Worm (Caenorhabditis elegans): Measurements from ENCODE around the gene duxl-1.

duxl-1 gene

ce11 chrII:1670985-1671384 lies 7.5 kb downstream of the duxl-1 start:
- no peak for TF ChIP-seq pqm-1 (tag; optimal IDR thresholded peaks at IDR 0.05)
- no peak for TF ChIP-seq ceh-9 (tag; optimal IDR thresholded peaks at IDR 0.05)
- no peak for TF ChIP-seq ceh-14 (tag; optimal IDR thresholded peaks at IDR 0.05)
- no peak for TF ChIP-seq fax-1 (tag; optimal IDR thresholded peaks at IDR 0.05)
- no peak for TF ChIP-seq ceh-22 (tag; optimal IDR thresholded peaks at IDR 0.05)
- TF ChIP-seq Y22D7AL.16 (tag; optimal IDR thresholded peaks at IDR 0.05): no peak
- TF ChIP-seq ceh-18 (tag; optimal IDR thresholded peaks at IDR 0.05): no peak
- no peak for TF ChIP-seq ceh-31 (tag; optimal IDR thresholded peaks at IDR 0.05)

ce11 chrII:1672673-1673072 lies 9.2 kb downstream of the duxl-1 start:
- TF ChIP-seq elt-4 (tag; optimal IDR thresholded peaks at IDR 0.05) (no peak), hlh-30 (tag; optimal IDR thresholded peaks at IDR 0.05; ENCODE audit: insufficient read depth) (no peak), lin-11 (tag; optimal IDR thresholded peaks at IDR 0.05) (no peak), ceh-19 (GFP tag; optimal IDR thresholded peaks at IDR 0.05) (no peak), elt-2 (tag; optimal IDR thresholded peaks at IDR 0.05) (no peak), ceh-30 (tag; optimal IDR thresholded peaks at IDR 0.05) (no peak), fkh-10 (GFP tag; optimal IDR thresholded peaks at IDR 0.05) (no peak), nhr-11 (tag; optimal IDR thresholded peaks at IDR 0.05) (no peak), ceh-6 (GFP tag; optimal IDR thresholded peaks at IDR 0.05) (no peak), unc-3 (GFP tag; conservative IDR thresholded peaks at IDR 0.05) (no peak), unc-3 (tag; optimal IDR thresholded peaks at IDR 0.05) (no peak), pqm-1 (tag; optimal IDR thresholded peaks at IDR 0.05) (no peak), sox-2 (GFP tag; IDR thresholded peaks at IDR 0.05) (no peak), pax-1 (tag; optimal IDR thresholded peaks at IDR 0.05) (no peak), odd-2 (tag; optimal IDR thresholded peaks at IDR 0.05) (no peak), K09A11.1 (tag; optimal IDR thresholded peaks at IDR 0.05; ENCODE audit: insufficient read depth) (no peak), mec-3 (tag; optimal IDR thresholded peaks at IDR 0.05; ENCODE audit: borderline replicate concordance) (no peak)

- TF ChIP-seq K09A11.1 (tag; optimal IDR thresholded peaks at IDR 0.05; ENCODE audit: insufficient read depth) (no peak), mec-3 (tag; optimal IDR thresholded peaks at IDR 0.05; ENCODE audit: borderline replicate concordance) (no peak), ceh-31 (tag; optimal IDR thresholded peaks at IDR 0.05) (no peak), ceh-22 (tag; optimal IDR thresholded peaks at IDR 0.05) (no peak), pqm-1 (tag; optimal IDR thresholded peaks at IDR 0.05) (no peak), hlh-15 (tag; optimal IDR thresholded peaks at IDR 0.05) (no peak), ets-4 (tag; optimal IDR thresholded peaks at IDR 0.05) (no peak), tbx-2 (tag; optimal IDR thresholded peaks at IDR 0.05) (no peak), fax-1 (tag; optimal IDR thresholded peaks at IDR 0.05) (no peak), C08G9.2 (tag; optimal IDR thresholded peaks at IDR 0.05) (no peak), hlh-30 (tag; optimal IDR thresholded peaks at IDR 0.05; ENCODE audit: insufficient read depth) (no peak), F13H6.1 (tag; optimal IDR thresholded peaks at IDR 0.05) (no peak)
Observed at ce11 chrII:1676088-1676487, 12.6 kb downstream of the duxl-1 start, which contains the start of gene fbxb-17. Gene fbxb-17 (plus strand): TSS chrII:1676388.

- TF ChIP-seq pat-9 (tag; optimal IDR thresholded peaks at IDR 0.05) (no peak), K02D7.2 (tag; optimal IDR thresholded peaks at IDR 0.05) (no peak), fkh-10 (GFP tag; optimal IDR thresholded peaks at IDR 0.05) (no peak), hlh-6 (tag; optimal IDR thresholded peaks at IDR 0.05) (no peak), pha-4 (tag; optimal IDR thresholded peaks at IDR 0.05) (no peak), hlh-15 (tag; optimal IDR thresholded peaks at IDR 0.05) (no peak), syd-9 (tag; optimal IDR thresholded peaks at IDR 0.05) (no peak), ceh-14 (tag; optimal IDR thresholded peaks at IDR 0.05) (no peak), madf-2 (tag; optimal IDR thresholded peaks at IDR 0.05) (no peak), K09A11.1 (tag; optimal IDR thresholded peaks at IDR 0.05; ENCODE audit: insufficient read depth) (no peak)
Observed at ce11 chrII:1679081-1679480, 15.6 kb downstream of the duxl-1 start, which contains the start of gene irld-36. Gene irld-36 (plus strand): TSS chrII:1679381.

- TF ChIP-seq elt-2 (tag; optimal IDR thresholded peaks at IDR 0.05): no peak
- TF ChIP-seq nhr-11 (tag; optimal IDR thresholded peaks at IDR 0.05): no peak
- no peak for TF ChIP-seq pqm-1 (tag; optimal IDR thresholded peaks at IDR 0.05)
- TF ChIP-seq ztf-16 (tag; optimal IDR thresholded peaks at IDR 0.05): no peak
- TF ChIP-seq ceh-2 (tag; optimal IDR thresholded peaks at IDR 0.05): no peak
- TF ChIP-seq ceh-18 (tag; optimal IDR thresholded peaks at IDR 0.05): no peak
- TF ChIP-seq ttx-3 (tag; optimal IDR thresholded peaks at IDR 0.05): no peak
- TF ChIP-seq pax-1 (tag; optimal IDR thresholded peaks at IDR 0.05): no peak
- no peak for TF ChIP-seq lin-11 (tag; optimal IDR thresholded peaks at IDR 0.05)
- TF ChIP-seq ceh-30 (tag; optimal IDR thresholded peaks at IDR 0.05): no peak
- TF ChIP-seq sdc-2 (tag; optimal IDR thresholded peaks at IDR 0.05): no peak
- no peak for TF ChIP-seq tbx-2 (tag; optimal IDR thresholded peaks at IDR 0.05)
- no peak for TF ChIP-seq ceh-9 (tag; optimal IDR thresholded peaks at IDR 0.05)
- no peak for TF ChIP-seq unc-3 (GFP tag; conservative IDR thresholded peaks at IDR 0.05)
- TF ChIP-seq unc-3 (tag; optimal IDR thresholded peaks at IDR 0.05): no peak
- TF ChIP-seq hlh-13 (GFP tag; optimal IDR thresholded peaks at IDR 0.05): no peak
Observed at ce11 chrII:1682218-1682617, 18.7 kb downstream of the duxl-1 start, which contains the start of gene fbxb-26. Gene fbxb-26 (plus strand): TSS chrII:1682518.
